Worm (Caenorhabditis elegans) whole organism, L2 larva: ENCODE results near the gene clec-250.

Experiments
- ZK546.5 ChIP-seq: sonication (generic microtip); optimal IDR thresholded peaks from 2 replicates; lab custom pipeline; 2017; ENCODE audit warnings: missing biosample characterization, missing genetic modification characterization
- aly-2 ChIP-seq: fragments of 150-350 bp; optimal IDR thresholded peaks from 2 replicates; lab custom pipeline; 2014; ENCODE audit warnings: missing biosample characterization, missing genetic modification characterization
- egl-27 ChIP-seq: sonication (generic microtip); optimal IDR thresholded peaks from 3 replicates; lab custom pipeline; 2017; ENCODE audit warnings: missing biosample characterization, missing genetic modification reagents, missing genetic modification characterization
- lin-11 ChIP-seq: fragments of 150-350 bp; sonication (generic microtip); optimal IDR thresholded peaks from 2 replicates; lab custom pipeline; 2014; ENCODE audit warnings: missing biosample characterization, missing genetic modification characterization, inconsistent platforms, mixed read lengths
- lin-13 ChIP-seq: fragments of 150-350 bp; optimal IDR thresholded peaks from 2 replicates; lab custom pipeline; 2014; ENCODE audit warnings: missing biosample characterization, missing genetic modification reagents, missing genetic modification characterization
- mab-5 ChIP-seq: fragments of 150-350 bp; optimal IDR thresholded peaks from 2 replicates; lab custom pipeline; 2014; ENCODE audit warnings: missing biosample characterization, missing genetic modification characterization
- mdl-1 ChIP-seq, 2 experiments: fragments of 150-350 bp in 1 of 2; sonication (generic microtip) in 1 of 2; optimal IDR thresholded peaks; 2 replicates each; lab custom pipeline; 2017; ENCODE audit warnings: missing biosample characterization in 2 of 2, missing genetic modification characterization in 2 of 2
- nhr-11 ChIP-seq: fragments of 150-350 bp; optimal IDR thresholded peaks from 2 replicates; lab custom pipeline; 2014; ENCODE audit warnings: missing biosample characterization, missing genetic modification characterization
- nhr-6 ChIP-seq: fragments of 150-350 bp; optimal IDR thresholded peaks from 2 replicates; lab custom pipeline; 2014; ENCODE audit warnings: missing biosample characterization, missing genetic modification characterization
- peb-1 ChIP-seq: fragments of 150-350 bp; optimal IDR thresholded peaks from 2 replicates; lab custom pipeline; 2014; ENCODE audit warnings: missing biosample characterization, missing genetic modification characterization
- unc-62 ChIP-seq: fragments of 150-350 bp; optimal IDR thresholded peaks from 2 replicates; lab custom pipeline; 2014; ENCODE audit warnings: missing biosample characterization, missing genetic modification reagents, missing genetic modification characterization
- zag-1 ChIP-seq: fragments of 150-350 bp; optimal IDR thresholded peaks from 2 replicates; lab custom pipeline; 2014; ENCODE audit warnings: missing biosample characterization, missing genetic modification characterization

DNA sequence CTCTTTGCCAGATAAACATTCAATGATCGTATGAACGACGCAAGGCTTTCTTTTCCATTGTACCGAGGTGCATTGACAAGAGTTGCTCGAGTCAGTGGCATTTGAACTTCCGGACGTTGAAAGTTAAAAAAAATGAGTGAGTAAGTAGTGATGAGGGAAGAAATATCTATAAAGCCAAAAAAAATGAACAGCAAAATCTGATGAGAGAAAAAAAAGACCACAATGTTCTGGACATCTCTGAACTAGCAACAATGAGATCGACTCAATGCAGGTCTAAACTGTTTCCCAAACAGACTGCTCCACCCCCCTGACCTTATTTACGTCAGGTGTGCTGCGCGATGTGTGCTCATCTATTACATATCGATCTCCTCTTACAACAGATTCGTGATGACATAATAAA lies 8.4 kb upstream of the clec-250 start, which contains the start of the genes F11D11.21 and F11D11.12:
- no peak for TF ChIP-seq unc-62 (GFP tag; lab: Kevin White, UChicago)
- TF ChIP-seq lin-11 (tag; lab: Kevin White, UChicago) = no peak
- TF ChIP-seq aly-2 = no peak
- TF ChIP-seq zag-1 (tag; lab: Kevin White, UChicago) = no peak
- no peak for TF ChIP-seq egl-27 (tag; lab: Kevin White, UChicago)
- TF ChIP-seq lin-13 (GFP tag; lab: Kevin White, UChicago) = no peak
- TF ChIP-seq mdl-1 (tag; optimal IDR thresholded peaks at IDR 0.05; lab: Kevin White, UChicago) = no peak
- TF ChIP-seq mab-5 (tag; lab: Kevin White, UChicago) = no peak
- TF ChIP-seq peb-1 (tag; lab: Kevin White, UChicago) = no peak
- TF ChIP-seq nhr-11 (tag; lab: Kevin White, UChicago) = no peak
- TF ChIP-seq nhr-6 (tag; lab: Kevin White, UChicago) = no peak
- TF ChIP-seq ZK546.5 (tag; lab: Kevin White, UChicago) = no peak
